Worm (Caenorhabditis elegans): ENCODE data around the gene W01C9.2.

- TF ChIP-seq nhr-11 (tag; optimal IDR thresholded peaks at IDR 0.05) (no peak), tbx-2 (tag; optimal IDR thresholded peaks at IDR 0.05) (no peak), K02D7.2 (tag; optimal IDR thresholded peaks at IDR 0.05) (no peak), ama-1 (optimal IDR thresholded peaks at IDR 0.05) (no peak)
These were observed 25.8 kb downstream of the W01C9.2 start, which contains the start of gene F54C9.14 for ce11 chrII:8562002-8562401.
